Worm (Caenorhabditis elegans) whole organism, mixed stage, embryonic: ENCODE results near the gene ubc-21.

Experiments
- blmp-1 ChIP-seq: fragments of 150-350 bp; optimal IDR thresholded peaks from 2 replicates; lab custom pipeline; 2014; ENCODE audit warnings: missing biosample characterization, missing genetic modification characterization
- ces-1 ChIP-seq: fragments of 150-350 bp; optimal IDR thresholded peaks from 2 replicates; lab custom pipeline; 2014; ENCODE audit warnings: missing biosample characterization, missing genetic modification reagents, missing genetic modification characterization
- elt-3 ChIP-seq: fragments of 150-350 bp; optimal IDR thresholded peaks from 2 replicates; lab custom pipeline; 2014; ENCODE audit warnings: missing biosample characterization, missing genetic modification characterization

ce11 chrX:8854409-8854808 is 15.0 kb upstream of the ubc-21 start:
- no peak for TF ChIP-seq ces-1 (GFP tag; lab: Kevin White, UChicago)
- TF ChIP-seq elt-3: no peak
- TF ChIP-seq blmp-1 (tag; lab: Kevin White, UChicago): no peak
